Fruit fly (Drosophila melanogaster): ENCODE results near the gene Manf.

Manf gene

DNA sequence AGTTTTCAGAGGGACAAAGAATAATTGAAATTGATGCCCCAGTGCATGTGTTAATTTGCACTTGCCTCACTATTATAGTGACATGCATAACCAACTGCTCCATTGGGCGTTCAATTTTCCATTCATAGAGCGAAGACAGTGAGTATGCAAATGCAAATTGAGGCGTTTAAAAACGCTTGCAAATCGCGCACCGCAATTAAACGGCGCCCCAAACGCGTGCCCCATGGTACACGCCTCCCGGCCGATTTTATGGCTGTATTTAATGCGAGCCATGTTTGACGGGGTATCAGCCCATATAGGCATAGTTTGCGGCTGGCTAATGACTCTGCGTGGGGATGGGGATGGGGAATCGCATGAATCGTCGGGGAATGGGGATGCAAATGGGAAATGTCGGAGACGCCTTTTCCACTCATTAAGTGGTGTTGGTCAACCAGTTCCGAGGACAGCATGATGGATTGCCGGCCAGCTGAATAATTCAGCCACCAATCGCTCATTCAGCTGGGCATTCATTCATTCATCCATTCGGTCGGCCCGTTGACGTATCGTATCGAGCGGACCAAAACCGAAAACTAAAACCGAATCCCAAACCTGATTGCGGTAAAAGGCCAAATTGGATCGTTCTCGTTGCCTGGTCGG lies 13.6 kb upstream of the Manf start (continued):
- TF ChIP-seq Dref (GFP tag; IDR thresholded peaks at IDR 0.05) (0 out of 2 replicates have a peak, but pooled peaks have one; percentile 22), gcm (GFP tag; optimal IDR thresholded peaks at IDR 0.05) (no peak)

DNA sequence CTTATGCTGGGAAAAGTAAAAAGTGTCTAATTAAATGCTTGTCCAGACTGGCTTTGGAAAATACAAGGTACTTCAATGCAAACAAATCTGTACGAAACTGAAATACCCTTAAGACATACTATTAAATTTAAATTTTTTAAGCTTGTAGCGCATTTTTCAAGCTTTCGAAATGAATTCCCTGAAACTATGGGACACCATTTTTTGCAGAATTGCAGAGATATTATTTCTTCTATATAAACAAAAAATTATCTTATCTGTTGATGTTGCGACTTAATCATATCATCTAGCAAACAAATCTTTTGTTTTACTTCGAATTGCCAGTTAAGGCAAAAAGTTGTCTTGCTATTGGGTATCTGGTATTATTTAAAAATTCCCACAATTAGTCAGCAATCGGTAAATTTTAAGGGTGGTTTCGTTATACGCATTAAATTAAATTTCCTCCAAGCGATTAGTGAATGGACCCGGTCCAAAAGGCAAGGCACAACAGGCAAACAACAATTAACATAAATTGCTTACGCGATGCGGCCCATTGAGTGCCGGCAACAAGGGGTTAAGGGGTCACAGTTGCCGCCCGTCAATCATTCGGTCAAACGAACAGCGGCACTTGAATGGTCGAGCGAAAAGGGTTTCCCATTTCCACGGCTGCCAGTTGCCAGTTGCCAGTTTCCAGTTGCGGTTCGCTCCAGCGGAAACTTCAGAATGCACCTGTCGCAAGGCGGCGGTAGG lies 12.7 kb upstream of the Manf start:
- TF ChIP-seq CG2678 (tag; optimal IDR thresholded peaks at IDR 0.05) (peak; percentile 33), ara (GFP tag; IDR thresholded peaks at IDR 0.05) (no peak), MBD-R2 (GFP tag; IDR thresholded peaks at IDR 0.05) (no peak), CG11247 (GFP tag; IDR thresholded peaks at IDR 0.05) (no peak), cas (GFP tag; IDR thresholded peaks at IDR 0.05) (no peak), sens-2 (GFP tag; IDR thresholded peaks at IDR 0.05) (no peak), Atf-2 (GFP tag; optimal IDR thresholded peaks at IDR 0.05) (no peak), CG8089 (GFP tag; optimal IDR thresholded peaks at IDR 0.05) (no peak), CG17829 (tag; optimal IDR thresholded peaks at IDR 0.05) (no peak), Hr78 (GFP tag; optimal IDR thresholded peaks at IDR 0.05) (peak in 1 of 2 experiments; percentile 82), br (optimal IDR thresholded peaks at IDR 0.05) (no peak), Kr (GFP tag; optimal IDR thresholded peaks at IDR 0.05) (peak; percentile 98), tgo (GFP tag; IDR thresholded peaks at IDR 0.05) (no peak), h (optimal IDR thresholded peaks at IDR 0.05) (no peak), Hey (tag; optimal IDR thresholded peaks at IDR 0.05) (peak; percentile 26), gem (tag; optimal IDR thresholded peaks at IDR 0.05) (peak; percentile 52), ranshi (GFP tag; IDR thresholded peaks at IDR 0.05) (no peak), knrl (GFP tag; IDR thresholded peaks at IDR 0.05; ENCODE audit: partially characterized antibody) (no peak), phol (tag; optimal IDR thresholded peaks at IDR 0.05) (peak; percentile 29), Ets65A (GFP tag) (peak; percentile 24), CG16863 (GFP tag; optimal IDR thresholded peaks at IDR 0.05) (no peak), C15 (GFP tag; IDR thresholded peaks at IDR 0.05) (no peak), Hsf (GFP tag; optimal IDR thresholded peaks at IDR 0.05) (no peak), Taf1 (GFP tag; IDR thresholded peaks at IDR 0.05) (no peak), CoRest (tag; optimal IDR thresholded peaks at IDR 0.05) (peak; percentile 14), Lhr (GFP tag; optimal IDR thresholded peaks at IDR 0.05) (no peak), Hr3 (GFP tag; optimal IDR thresholded peaks at IDR 0.05) (no peak), zfh1 (GFP tag; IDR thresholded peaks at IDR 0.05) (no peak), Bteb2 (GFP tag; optimal IDR thresholded peaks at IDR 0.05) (no peak), grau (tag; optimal IDR thresholded peaks at IDR 0.05) (peak; percentile 5), kay (GFP tag; optimal IDR thresholded peaks at IDR 0.05) (no peak), dmrt11E (tag; optimal IDR thresholded peaks at IDR 0.05) (peak; percentile 13), grn (GFP tag; optimal IDR thresholded peaks at IDR 0.05) (peak; percentile 85), CG42726 (GFP tag; IDR thresholded peaks at IDR 0.05; ENCODE audit: partially characterized antibody) (no peak), gce (GFP tag; IDR thresholded peaks at IDR 0.05) (no peak), Hr51 (GFP tag; optimal IDR thresholded peaks at IDR 0.05) (no peak), CG6175 (GFP tag; IDR thresholded peaks at IDR 0.05) (no peak), cg (GFP tag; optimal IDR thresholded peaks at IDR 0.05) (no peak), CG4820 (GFP tag; optimal IDR thresholded peaks at IDR 0.05) (no peak), CG9727 (GFP tag; optimal IDR thresholded peaks at IDR 0.05) (no peak), Pdp1 (GFP tag; optimal IDR thresholded peaks at IDR 0.05) (no peak), schlank (tag; optimal IDR thresholded peaks at IDR 0.05) (no peak), p53 (GFP tag; optimal IDR thresholded peaks at IDR 0.05) (no peak), yki (optimal IDR thresholded peaks at IDR 0.05) (no peak), CG34376 (GFP tag; optimal IDR thresholded peaks at IDR 0.05) (no peak), jumu (GFP tag; optimal IDR thresholded peaks at IDR 0.05) (no peak), CG18599 (GFP tag; optimal IDR thresholded peaks at IDR 0.05) (no peak)
